Fruit fly (Drosophila melanogaster) whole organism, embryonic: Measurements from ENCODE around the gene sun.
A peak's percentile ranks its signal among the peaks of the same experiment; 100 is the strongest.

Source experiments
- BEAF-32 ChIP-seq: fragments of 200-800 bp; sonication (Bioruptor generic); optimal IDR thresholded peaks from 3 replicates; lab custom pipeline; 2017; ENCODE audit warnings: missing biosample characterization, missing genetic modification characterization, mild to moderate bottlenecking, moderate library complexity, missing genetic modification reagents
- Bgb ChIP-seq: fragments of 200-800 bp; sonication (Bioruptor generic); IDR thresholded peaks from 2 replicates; pipeline ENCODE4 v1.3.6; 2022; ENCODE audit warnings: missing biosample characterization, missing genetic modification characterization; ENCODE audit not compliant: partially characterized antibody
- BtbVII ChIP-seq: fragments of 200-800 bp; sonication (Bioruptor generic); optimal IDR thresholded peaks from 3 replicates; lab custom pipeline; 2017; ENCODE audit warnings: missing biosample characterization, mild to moderate bottlenecking, missing genetic modification characterization
- CG11723 ChIP-seq: fragments of 200-800 bp; sonication (Bioruptor generic); optimal IDR thresholded peaks from 2 replicates; lab custom pipeline; 2017; ENCODE audit warnings: missing biosample characterization, mild to moderate bottlenecking, missing genetic modification characterization
- CG12104 ChIP-seq: fragments of 200-800 bp; sonication (Bioruptor generic); optimal IDR thresholded peaks from 3 replicates; lab custom pipeline; 2016; ENCODE audit warnings: missing biosample characterization, missing genetic modification characterization
- CG12942 ChIP-seq: fragments of 200-800 bp; sonication (Bioruptor generic); optimal IDR thresholded peaks from 3 replicates; lab custom pipeline; 2016; ENCODE audit warnings: missing biosample characterization, missing genetic modification characterization
- CG14965 ChIP-seq: fragments of 200-800 bp; sonication (Bioruptor generic); optimal IDR thresholded peaks from 2 replicates; lab custom pipeline; 2016; ENCODE audit warnings: missing biosample characterization, missing genetic modification characterization, borderline replicate concordance
- CG15479 ChIP-seq: fragments of 200-800 bp; sonication (Bioruptor generic); optimal IDR thresholded peaks from 3 replicates; lab custom pipeline; 2019; ENCODE audit warnings: missing biosample characterization, mild to moderate bottlenecking, missing genetic modification characterization, moderate library complexity
- CG1647 ChIP-seq: fragments of 200-800 bp; sonication (Bioruptor generic); optimal IDR thresholded peaks from 3 replicates; lab custom pipeline; 2016; ENCODE audit warnings: missing biosample characterization, missing genetic modification characterization
- CG17186 ChIP-seq: fragments of 200-800 bp; sonication (Bioruptor generic); optimal IDR thresholded peaks from 3 replicates; lab custom pipeline; 2017; ENCODE audit warnings: missing biosample characterization, missing genetic modification reagents, missing genetic modification characterization
- CG2199 ChIP-seq: fragments of 200-800 bp; sonication (Bioruptor generic); IDR thresholded peaks from 3 replicates; pipeline ENCODE4 v1.3.6; 2022; ENCODE audit warnings: missing biosample characterization, missing genetic modification characterization
- CG2712 ChIP-seq: fragments of 200-800 bp; optimal IDR thresholded peaks from 3 replicates; lab custom pipeline; 2019; ENCODE audit warnings: missing biosample characterization, mild to moderate bottlenecking, missing genetic modification characterization, moderate library complexity
- CG2889 ChIP-seq: fragments of 200-800 bp; sonication (Bioruptor generic); IDR thresholded peaks from 3 replicates; pipeline ENCODE4 v1.3.6; 2022; ENCODE audit warnings: missing biosample characterization, missing genetic modification characterization
- CG32767 ChIP-seq: fragments of 200-800 bp; sonication (Bioruptor generic); IDR thresholded peaks from 2 replicates; pipeline ENCODE4 v1.3.6; 2022; ENCODE audit warnings: missing biosample characterization, missing genetic modification characterization
- CG3847 ChIP-seq: fragments of 200-800 bp; sonication (Bioruptor generic); IDR thresholded peaks from 2 replicates; pipeline ENCODE4 v1.3.6; 2022; ENCODE audit warnings: missing biosample characterization, missing genetic modification characterization
- CG4282 ChIP-seq: fragments of 200-800 bp; sonication (Bioruptor generic); optimal IDR thresholded peaks from 2 replicates; lab custom pipeline; 2016; ENCODE audit warnings: missing biosample characterization, missing genetic modification characterization
- CG4424 ChIP-seq: fragments of 200-800 bp; sonication (Bioruptor generic); optimal IDR thresholded peaks from 3 replicates; lab custom pipeline; 2016; ENCODE audit warnings: missing biosample characterization, missing genetic modification characterization
- CG4730 ChIP-seq: fragments of 200-800 bp; sonication (Bioruptor generic); IDR thresholded peaks from 2 replicates; pipeline ENCODE4 v1.3.6; 2022; ENCODE audit warnings: missing biosample characterization, missing genetic modification characterization
- CG7357 ChIP-seq: fragments of 200-800 bp; sonication (Bioruptor generic); IDR thresholded peaks from 3 replicates; pipeline ENCODE4 v1.3.6; 2022; ENCODE audit warnings: missing biosample characterization, missing genetic modification characterization
- CG8388 ChIP-seq: fragments of 200-800 bp; sonication (Bioruptor generic); optimal IDR thresholded peaks from 2 replicates; lab custom pipeline; 2019; ENCODE audit warnings: missing biosample characterization, mild to moderate bottlenecking, missing genetic modification characterization, moderate library complexity
- CG8944 ChIP-seq: fragments of 200-800 bp; sonication (Bioruptor generic); optimal IDR thresholded peaks from 3 replicates; lab custom pipeline; 2016; ENCODE audit warnings: missing biosample characterization, missing genetic modification characterization
- CG9727 ChIP-seq: fragments of 200-800 bp; sonication (Bioruptor generic); optimal IDR thresholded peaks from 3 replicates; lab custom pipeline; 2017; ENCODE audit warnings: missing biosample characterization, mild to moderate bottlenecking, missing genetic modification characterization
- CG9932 ChIP-seq: fragments of 200-800 bp; sonication (Bioruptor generic); IDR thresholded peaks from 2 replicates; pipeline ENCODE4 v1.3.6; 2022; ENCODE audit warnings: missing biosample characterization, missing genetic modification characterization
- Camta ChIP-seq: fragments of 200-800 bp; sonication (Bioruptor generic); optimal IDR thresholded peaks from 2 replicates; lab custom pipeline; 2016; ENCODE audit warnings: missing biosample characterization, missing genetic modification characterization
- Dbx ChIP-seq: fragments of 200-800 bp; sonication (Bioruptor generic); IDR thresholded peaks from 3 replicates; pipeline ENCODE4 v1.3.6; 2022; ENCODE audit warnings: missing biosample characterization, missing genetic modification characterization
- Dll ChIP-seq: fragments of 200-800 bp; sonication (Bioruptor generic); IDR thresholded peaks from 4 replicates; pipeline ENCODE4 v1.3.6; 2022; ENCODE audit warnings: missing biosample characterization, missing genetic modification characterization; ENCODE audit not compliant: partially characterized antibody
- Eip74EF ChIP-seq, 2 experiments: fragments of 200-800 bp in 1 of 2; fragments of >200 bp in 1 of 2; sonication (Bioruptor generic) in 1 of 2; optimal IDR thresholded peaks; 2 replicates each; lab custom pipeline; 2017 to 2019; ENCODE audit warnings: missing biosample characterization in 2 of 2, missing genetic modification characterization in 2 of 2, mild to moderate bottlenecking in 1 of 2, moderate library complexity in 1 of 2
- Fer1 ChIP-seq: fragments of 200-800 bp; sonication (Bioruptor generic); optimal IDR thresholded peaks from 2 replicates; lab custom pipeline; 2017; ENCODE audit warnings: missing biosample characterization, mild to moderate bottlenecking, missing genetic modification characterization
- HHEX ChIP-seq: fragments of 200-800 bp; sonication (Bioruptor generic); optimal IDR thresholded peaks from 3 replicates; lab custom pipeline; 2017; ENCODE audit warnings: missing biosample characterization, mild to moderate bottlenecking, missing genetic modification characterization, missing genetic modification reagents
- Hand ChIP-seq: fragments of 200-800 bp; sonication (Bioruptor generic); optimal IDR thresholded peaks from 2 replicates; lab custom pipeline; 2017; ENCODE audit warnings: mild to moderate bottlenecking, missing biosample characterization, missing genetic modification reagents, missing genetic modification characterization
- HmgD ChIP-seq: fragments of 200-800 bp; sonication (Bioruptor generic); optimal IDR thresholded peaks from 3 replicates; lab custom pipeline; 2016; ENCODE audit warnings: missing biosample characterization, missing genetic modification characterization
- Hr39 ChIP-seq: fragments of >200 bp; optimal IDR thresholded peaks from 2 replicates; lab custom pipeline; 2017
- Hr78 ChIP-seq, 2 experiments: fragments of 200-800 bp in 1 of 2; fragments of >200 bp in 1 of 2; sonication (Bioruptor generic) in 1 of 2; optimal IDR thresholded peaks; 2 replicates each; lab custom pipeline; 2017 to 2019; ENCODE audit warnings: missing biosample characterization in 2 of 2, missing genetic modification characterization in 2 of 2, mild to moderate bottlenecking in 1 of 2, moderate library complexity in 1 of 2
- Nf-YB ChIP-seq: fragments of 200-800 bp; sonication (Bioruptor generic); optimal IDR thresholded peaks from 3 replicates; lab custom pipeline; 2019; ENCODE audit warnings: missing biosample characterization, mild to moderate bottlenecking, missing genetic modification characterization, moderate library complexity
- Nf-YC ChIP-seq: fragments of 200-800 bp; optimal IDR thresholded peaks from 3 replicates; lab custom pipeline; 2019; ENCODE audit warnings: missing biosample characterization, mild to moderate bottlenecking, missing genetic modification characterization, moderate library complexity
- Ravus ChIP-seq: fragments of 200-800 bp; sonication (Bioruptor generic); IDR thresholded peaks from 2 replicates; pipeline ENCODE4 v1.3.6; 2022; ENCODE audit warnings: missing biosample characterization, missing genetic modification characterization
- Vsx1 ChIP-seq: fragments of 200-800 bp; sonication (Bioruptor generic); optimal IDR thresholded peaks from 2 replicates; lab custom pipeline; 2017; ENCODE audit warnings: missing biosample characterization, mild to moderate bottlenecking, missing genetic modification characterization, missing genetic modification reagents
- ab ChIP-seq: fragments of 200-800 bp; sonication (Bioruptor generic); optimal IDR thresholded peaks from 2 replicates; lab custom pipeline; 2016; ENCODE audit warnings: missing biosample characterization, missing genetic modification characterization
- ap ChIP-seq: fragments of 200-800 bp; sonication (Bioruptor generic); IDR thresholded peaks from 2 replicates; pipeline ENCODE4 v1.3.6; 2022; ENCODE audit warnings: missing biosample characterization, missing genetic modification characterization
- bcd ChIP-seq: fragments of 200-800 bp; sonication (Bioruptor generic); optimal IDR thresholded peaks from 2 replicates; lab custom pipeline; 2017; ENCODE audit warnings: missing biosample characterization, mild to moderate bottlenecking, missing genetic modification characterization
- croc ChIP-seq: fragments of 200-800 bp; sonication (Bioruptor generic); conservative IDR thresholded peaks from 3 replicates; pipeline ENCODE4 v1.3.6; 2022; ENCODE audit warnings: missing biosample characterization, missing genetic modification characterization
- dysf ChIP-seq: fragments of 200-800 bp; sonication (Bioruptor generic); IDR thresholded peaks from 3 replicates; pipeline ENCODE4 v1.3.6; 2022; ENCODE audit warnings: missing biosample characterization, missing genetic modification characterization
- gce ChIP-seq: fragments of 200-800 bp; sonication (Bioruptor generic); IDR thresholded peaks from 3 replicates; pipeline ENCODE4 v1.3.6; 2022; ENCODE audit warnings: missing biosample characterization, missing genetic modification characterization
- inv ChIP-seq: fragments of 200-800 bp; sonication (Bioruptor generic); IDR thresholded peaks from 2 replicates; pipeline ENCODE4 v1.3.6; 2022; ENCODE audit warnings: missing biosample characterization, missing genetic modification characterization; ENCODE audit not compliant: partially characterized antibody
- nmo ChIP-seq: fragments of 200-800 bp; sonication (Bioruptor generic); optimal IDR thresholded peaks from 2 replicates; lab custom pipeline; 2018; ENCODE audit warnings: missing biosample characterization, mild to moderate bottlenecking, missing genetic modification characterization, moderate library complexity
- phol ChIP-seq: fragments of 200-800 bp; sonication (Bioruptor generic); optimal IDR thresholded peaks from 3 replicates; lab custom pipeline; 2018; ENCODE audit warnings: missing biosample characterization, mild to moderate bottlenecking, missing genetic modification characterization, moderate library complexity
- pnt ChIP-seq: fragments of 200-800 bp; sonication (Bioruptor generic); optimal IDR thresholded peaks from 3 replicates; lab custom pipeline; 2016; ENCODE audit warnings: missing biosample characterization, missing genetic modification characterization
- salm ChIP-seq: fragments of 200-800 bp; sonication (Bioruptor generic); optimal IDR thresholded peaks from 2 replicates; lab custom pipeline; 2018; ENCODE audit warnings: missing biosample characterization, mild to moderate bottlenecking, missing genetic modification characterization
- seq ChIP-seq: fragments of 200-800 bp; sonication (Bioruptor generic); IDR thresholded peaks from 2 replicates; pipeline ENCODE4 v1.3.6; 2022; ENCODE audit warnings: missing biosample characterization, missing genetic modification characterization
- sob ChIP-seq: fragments of 200-800 bp; sonication (Bioruptor generic); IDR thresholded peaks from 2 replicates; pipeline ENCODE4 v1.3.6; 2022; ENCODE audit warnings: missing biosample characterization, missing genetic modification characterization
- unpg ChIP-seq: fragments of 200-800 bp; sonication (Bioruptor generic); optimal IDR thresholded peaks from 3 replicates; lab custom pipeline; 2018; ENCODE audit warnings: missing biosample characterization, mild to moderate bottlenecking, missing genetic modification characterization, moderate library complexity

Gene sun

dm6 chrX:15860479-15860878, 11.4 kb upstream of the sun start (continued):
- TF ChIP-seq CG12942 (GFP tag; lab: Kevin White, UChicago) (no peak), dysf (GFP tag; lab: Robert Waterston, UW) (no peak; the same call in 2 of the 3 replicates), CG1647 (GFP tag; lab: Kevin White, UChicago) (no peak), CG17186 (GFP tag; lab: Kevin White, UChicago) (no peak), Vsx1 (GFP tag; lab: Kevin White, UChicago) (no peak), CG2199 (peak; percentile 82), phol (tag; lab: Kevin White, UChicago) (no peak), CG14965 (GFP tag; lab: Kevin White, UChicago) (no peak), Bgb (peak; percentile 56; the same call in 1 of the 2 replicates), Nf-YB (GFP tag; lab: Kevin White, UChicago) (no peak), CG32767 (GFP tag; lab: Robert Waterston, UW) (peak; percentile 85), Eip74EF (GFP tag; optimal IDR thresholded peaks at IDR 0.05; lab: Kevin White, UChicago) (no peak), Dll (no peak), CG12104 (GFP tag; lab: Kevin White, UChicago) (no peak), Hand (no peak), salm (no peak), BEAF-32 (GFP tag; lab: Kevin White, UChicago) (no peak), Dbx (GFP tag; lab: Robert Waterston, UW) (0 out of 3 replicates have a peak, but pooled peaks have one; percentile 22), inv (no peak; the same call in 1 of the 2 replicates), CG4424 (no peak), Nf-YC (tag; lab: Kevin White, UChicago) (peak; percentile 73), BtbVII (GFP tag; lab: Kevin White, UChicago) (peak; percentile 30), nmo (GFP tag; lab: Kevin White, UChicago) (peak; percentile 33), unpg (GFP tag; lab: Kevin White, UChicago) (peak; percentile 11), Hr39 (lab: Kevin White, UChicago) (no peak), CG2889 (GFP tag; lab: Robert Waterston, UW) (no peak), gce (GFP tag; lab: Robert Waterston, UW) (no peak), CG8388 (GFP tag; lab: Kevin White, UChicago) (no peak), pnt (no peak), ab (GFP tag; lab: Kevin White, UChicago) (no peak), CG9727 (GFP tag; lab: Kevin White, UChicago) (no peak), CG11723 (GFP tag; lab: Kevin White, UChicago) (no peak), bcd (GFP tag; lab: Kevin White, UChicago) (peak; percentile 1), CG9932 (GFP tag; lab: Robert Waterston, UW) (0 out of 2 replicates have a peak, but pooled peaks have one; percentile 18), Ravus (GFP tag; lab: Robert Waterston, UW) (no peak), Hr78 (GFP tag; optimal IDR thresholded peaks at IDR 0.05; lab: Kevin White, UChicago) (no peak), CG8944 (no peak), seq (no peak), CG7357 (GFP tag; lab: Robert Waterston, UW) (no peak), Camta (GFP tag; lab: Kevin White, UChicago) (no peak), HmgD (GFP tag; lab: Kevin White, UChicago) (no peak), CG4730 (GFP tag; lab: Robert Waterston, UW) (no peak), CG2712 (tag; lab: Kevin White, UChicago) (no peak), CG3847 (GFP tag; lab: Robert Waterston, UW) (peak; percentile 31; the same call in 1 of the 2 replicates), sob (GFP tag; lab: Robert Waterston, UW) (peak; percentile 54; the same call in 1 of the 2 replicates), HHEX (GFP tag; lab: Kevin White, UChicago) (no peak), CG15479 (GFP tag; lab: Kevin White, UChicago) (peak; percentile 59), croc (GFP tag; lab: Robert Waterston, UW) (no peak), CG4282 (GFP tag; lab: Kevin White, UChicago) (peak; percentile 33), ap (GFP tag; lab: Robert Waterston, UW) (no peak), Fer1 (peak; percentile 31)
